Worm (Caenorhabditis elegans): Measurements from ENCODE around the gene ilys-2.

ce11 chrIV:2467378-2467777 lies at the start of gene ilys-2:
- TF ChIP-seq madf-3 (GFP tag; IDR thresholded peaks at IDR 0.05) (no peak), Y53G8AR.9 (GFP tag; conservative IDR thresholded peaks at IDR 0.05) (no peak), ceh-27 (GFP tag; optimal IDR thresholded peaks at IDR 0.05) (no peak), somi-1 (GFP tag; optimal IDR thresholded peaks at IDR 0.05) (no peak), sptf-2 (GFP tag; optimal IDR thresholded peaks at IDR 0.05) (no peak), unc-130 (GFP tag; optimal IDR thresholded peaks at IDR 0.05) (no peak), rpc-1 (optimal IDR thresholded peaks at IDR 0.05) (no peak), rpc-1 (tag; optimal IDR thresholded peaks at IDR 0.05) (no peak), F37B4.10 (GFP tag; IDR thresholded peaks at IDR 0.05) (no peak), lin-35 (GFP tag; optimal IDR thresholded peaks at IDR 0.05) (no peak), akir-1 (GFP tag; optimal IDR thresholded peaks at IDR 0.05) (no peak), snpc-4 (GFP tag; optimal IDR thresholded peaks at IDR 0.05) (no peak), snpc-4 (tag; optimal IDR thresholded peaks at IDR 0.05) (no peak), attf-5 (GFP tag; optimal IDR thresholded peaks at IDR 0.05) (no peak)
